Fruit fly (Drosophila melanogaster) whole organism, embryonic: ENCODE data around the gene CG13313.

ENCODE experiments used
- Atf3 ChIP-seq: fragments of 200-800 bp; sonication (Bioruptor generic); optimal IDR thresholded peaks from 3 replicates; lab custom pipeline; 2016; ENCODE audit warnings: missing biosample characterization, missing genetic modification characterization
- CG10267 ChIP-seq: fragments of 200-800 bp; sonication (Bioruptor generic); optimal IDR thresholded peaks from 2 replicates; lab custom pipeline; 2018; ENCODE audit warnings: missing biosample characterization, mild to moderate bottlenecking, missing genetic modification characterization, moderate library complexity
- CG10543 ChIP-seq: fragments of 200-800 bp; sonication (Bioruptor generic); optimal IDR thresholded peaks from 3 replicates; lab custom pipeline; 2017; ENCODE audit warnings: missing biosample characterization, mild to moderate bottlenecking, missing genetic modification characterization, moderate library complexity
- CG10654 ChIP-seq: fragments of 200-800 bp; sonication (Bioruptor generic); optimal IDR thresholded peaks from 2 replicates; lab custom pipeline; 2016; ENCODE audit warnings: missing biosample characterization, missing genetic modification characterization
- CG11093 ChIP-seq: fragments of 200-800 bp; sonication (Bioruptor generic); IDR thresholded peaks from 3 replicates; pipeline ENCODE4 v1.3.6; 2022; ENCODE audit warnings: missing biosample characterization, missing genetic modification characterization
- CG11247 ChIP-seq: fragments of 200-800 bp; sonication (Bioruptor generic); IDR thresholded peaks from 2 replicates; pipeline ENCODE4 v1.3.6; 2022; ENCODE audit warnings: missing biosample characterization, missing genetic modification characterization
- CG12391 ChIP-seq: fragments of 200-800 bp; sonication (Bioruptor generic); optimal IDR thresholded peaks from 3 replicates; lab custom pipeline; 2018; ENCODE audit warnings: missing biosample characterization, mild to moderate bottlenecking, missing genetic modification characterization, moderate library complexity
- CG2199 ChIP-seq: fragments of 200-800 bp; sonication (Bioruptor generic); IDR thresholded peaks from 3 replicates; pipeline ENCODE4 v1.3.6; 2022; ENCODE audit warnings: missing biosample characterization, missing genetic modification characterization
- CG3163 ChIP-seq: fragments of 200-800 bp; sonication (Bioruptor generic); optimal IDR thresholded peaks from 3 replicates; lab custom pipeline; 2016; ENCODE audit warnings: missing biosample characterization, missing genetic modification characterization
- CG4282 ChIP-seq: fragments of 200-800 bp; sonication (Bioruptor generic); optimal IDR thresholded peaks from 2 replicates; lab custom pipeline; 2016; ENCODE audit warnings: missing biosample characterization, missing genetic modification characterization
- CG4328 ChIP-seq: fragments of 200-800 bp; sonication (Bioruptor generic); optimal IDR thresholded peaks from 3 replicates; lab custom pipeline; 2017; ENCODE audit warnings: missing biosample characterization, missing genetic modification reagents, missing genetic modification characterization
- CG4730 ChIP-seq: fragments of 200-800 bp; sonication (Bioruptor generic); IDR thresholded peaks from 2 replicates; pipeline ENCODE4 v1.3.6; 2022; ENCODE audit warnings: missing biosample characterization, missing genetic modification characterization
- CG4820 ChIP-seq: fragments of 200-800 bp; sonication (Bioruptor generic); optimal IDR thresholded peaks from 3 replicates; lab custom pipeline; 2016; ENCODE audit warnings: missing biosample characterization, missing genetic modification characterization
- CG7271 ChIP-seq: fragments of 200-800 bp; sonication (Bioruptor generic); optimal IDR thresholded peaks from 2 replicates; lab custom pipeline; 2018; ENCODE audit warnings: missing biosample characterization, mild to moderate bottlenecking, missing genetic modification characterization, moderate library complexity
- CG7372 ChIP-seq: fragments of 200-800 bp; sonication (Bioruptor generic); IDR thresholded peaks from 2 replicates; pipeline ENCODE4 v1.3.6; 2022; ENCODE audit warnings: missing biosample characterization, missing genetic modification characterization
- CG8089 ChIP-seq: fragments of 200-800 bp; sonication (Bioruptor generic); optimal IDR thresholded peaks from 3 replicates; lab custom pipeline; 2016; ENCODE audit warnings: missing biosample characterization, missing genetic modification characterization
- Chrac-16 ChIP-seq: fragments of 200-800 bp; sonication (Bioruptor generic); optimal IDR thresholded peaks from 3 replicates; lab custom pipeline; 2016; ENCODE audit warnings: missing biosample characterization, missing genetic modification characterization
- CkIIα-i1 ChIP-seq: fragments of 200-800 bp; sonication (Bioruptor generic); IDR thresholded peaks from 2 replicates; pipeline ENCODE4 v1.3.6; 2022; ENCODE audit warnings: missing biosample characterization, missing genetic modification characterization
- Dek ChIP-seq: fragments of 200-800 bp; sonication (Bioruptor generic); optimal IDR thresholded peaks from 3 replicates; lab custom pipeline; 2019; ENCODE audit warnings: missing biosample characterization, mild to moderate bottlenecking, missing genetic modification characterization, moderate library complexity
- Dfd ChIP-seq, 2 experiments: fragments of >200 bp; optimal IDR thresholded peaks; 2 replicates each; lab custom pipeline; 2017; ENCODE audit warnings: missing biosample characterization in 2 of 2, missing genetic modification characterization in 2 of 2
- E2f2 ChIP-seq: fragments of 200-800 bp; sonication (Bioruptor generic); IDR thresholded peaks from 2 replicates; pipeline ENCODE4 v1.3.6; 2022; ENCODE audit warnings: missing biosample characterization, missing genetic modification characterization
- Eip74EF ChIP-seq, 2 experiments: fragments of 200-800 bp in 1 of 2; fragments of >200 bp in 1 of 2; sonication (Bioruptor generic) in 1 of 2; optimal IDR thresholded peaks; 2 replicates each; lab custom pipeline; 2017 to 2019; ENCODE audit warnings: missing biosample characterization in 2 of 2, missing genetic modification characterization in 2 of 2, mild to moderate bottlenecking in 1 of 2, moderate library complexity in 1 of 2
- Fer3 ChIP-seq: fragments of 200-800 bp; sonication (Bioruptor generic); optimal IDR thresholded peaks from 2 replicates; lab custom pipeline; 2018; ENCODE audit warnings: missing biosample characterization, mild to moderate bottlenecking, missing genetic modification characterization, moderate library complexity
- Mad ChIP-seq: fragments of 200-800 bp; sonication (Bioruptor generic); optimal IDR thresholded peaks from 2 replicates; lab custom pipeline; 2016; ENCODE audit warnings: missing biosample characterization, missing genetic modification characterization
- Mrtf ChIP-seq: fragments of 200-800 bp; sonication (Bioruptor generic); IDR thresholded peaks from 3 replicates; pipeline ENCODE4 v1.3.6; 2022; ENCODE audit warnings: missing biosample characterization, missing genetic modification characterization
- NK7.1 ChIP-seq: fragments of 200-800 bp; sonication (Bioruptor generic); optimal IDR thresholded peaks from 3 replicates; lab custom pipeline; 2016; ENCODE audit warnings: missing biosample characterization, missing genetic modification characterization
- Oli ChIP-seq: fragments of 200-800 bp; sonication (Bioruptor generic); optimal IDR thresholded peaks from 2 replicates; lab custom pipeline; 2018; ENCODE audit warnings: missing biosample characterization, mild to moderate bottlenecking, missing genetic modification characterization, moderate library complexity
- Side ChIP-seq: fragments of 200-800 bp; sonication (Bioruptor generic); optimal IDR thresholded peaks from 2 replicates; lab custom pipeline; 2016; ENCODE audit warnings: missing biosample characterization, missing genetic modification characterization
- TFAM ChIP-seq: fragments of 200-800 bp; sonication (Bioruptor generic); optimal IDR thresholded peaks from 2 replicates; lab custom pipeline; 2017; ENCODE audit warnings: missing biosample characterization, missing genetic modification characterization, inconsistent platforms
- Trl ChIP-seq, 3 experiments: fragments of >200 bp in 2 of 3; fragments of 200-800 bp in 1 of 3; sonication (Bioruptor generic) in 1 of 3; optimal IDR thresholded peaks; 2 replicates in 1 of 3; 3 replicates in 2 of 3; lab custom pipeline; 2016 to 2017; ENCODE audit warnings: missing biosample characterization in 1 of 3, missing genetic modification characterization in 1 of 3
- ab ChIP-seq: fragments of 200-800 bp; sonication (Bioruptor generic); optimal IDR thresholded peaks from 2 replicates; lab custom pipeline; 2016; ENCODE audit warnings: missing biosample characterization, missing genetic modification characterization
- btn ChIP-seq: fragments of 200-800 bp; sonication (Bioruptor generic); optimal IDR thresholded peaks from 2 replicates; lab custom pipeline; 2016; ENCODE audit warnings: missing biosample characterization, missing genetic modification characterization
- cato ChIP-seq: fragments of 200-800 bp; sonication (Bioruptor generic); optimal IDR thresholded peaks from 2 replicates; lab custom pipeline; 2016; ENCODE audit warnings: missing biosample characterization, missing genetic modification characterization, borderline replicate concordance
- chif ChIP-seq, 2 experiments: fragments of 200-800 bp; sonication (Bioruptor generic); optimal IDR thresholded peaks; 3 replicates each; lab custom pipeline; 2016; ENCODE audit warnings: missing biosample characterization in 2 of 2, missing genetic modification characterization in 2 of 2
- chm ChIP-seq: fragments of 200-800 bp; sonication (Bioruptor generic); IDR thresholded peaks from 2 replicates; pipeline ENCODE4 v1.3.6; 2022; ENCODE audit warnings: missing biosample characterization, missing genetic modification characterization
- gcm2 ChIP-seq: fragments of 200-800 bp; sonication (Bioruptor generic); optimal IDR thresholded peaks from 2 replicates; lab custom pipeline; 2016; ENCODE audit warnings: missing biosample characterization, missing genetic modification characterization
- gfzf ChIP-seq: fragments of 200-800 bp; sonication (Bioruptor generic); optimal IDR thresholded peaks from 2 replicates; lab custom pipeline; 2016; ENCODE audit warnings: missing biosample characterization, mild to moderate bottlenecking, missing genetic modification characterization, moderate library complexity
- jumu ChIP-seq: fragments of 200-800 bp; sonication (Bioruptor generic); optimal IDR thresholded peaks from 3 replicates; lab custom pipeline; 2016; ENCODE audit warnings: missing biosample characterization, missing genetic modification characterization
- kay ChIP-seq: fragments of 200-800 bp; sonication (Bioruptor generic); optimal IDR thresholded peaks from 2 replicates; lab custom pipeline; 2016; ENCODE audit warnings: missing biosample characterization, missing genetic modification characterization
- lbe ChIP-seq: fragments of 200-800 bp; sonication (Bioruptor generic); optimal IDR thresholded peaks from 2 replicates; lab custom pipeline; 2016; ENCODE audit warnings: missing biosample characterization, mild to moderate bottlenecking, missing genetic modification characterization
- nerfin-2 ChIP-seq: fragments of 200-800 bp; sonication (Bioruptor generic); IDR thresholded peaks from 2 replicates; pipeline ENCODE4 v1.3.6; 2022; ENCODE audit warnings: missing biosample characterization, missing genetic modification characterization; ENCODE audit not compliant: partially characterized antibody
- nmo ChIP-seq: fragments of 200-800 bp; sonication (Bioruptor generic); optimal IDR thresholded peaks from 2 replicates; lab custom pipeline; 2018; ENCODE audit warnings: missing biosample characterization, mild to moderate bottlenecking, missing genetic modification characterization, moderate library complexity
- nom ChIP-seq: fragments of 200-800 bp; sonication (Bioruptor generic); optimal IDR thresholded peaks from 2 replicates; lab custom pipeline; 2017; ENCODE audit warnings: missing biosample characterization, missing genetic modification characterization, mild to moderate bottlenecking, moderate library complexity, missing genetic modification reagents
- pb ChIP-seq: fragments of 200-800 bp; sonication (Bioruptor generic); optimal IDR thresholded peaks from 3 replicates; lab custom pipeline; 2016; ENCODE audit warnings: missing biosample characterization, missing genetic modification characterization
- pros ChIP-seq: fragments of 200-800 bp; sonication (Bioruptor generic); optimal IDR thresholded peaks from 3 replicates; lab custom pipeline; 2019; ENCODE audit warnings: missing biosample characterization, mild to moderate bottlenecking, missing genetic modification characterization, moderate library complexity
- sob ChIP-seq: fragments of 200-800 bp; sonication (Bioruptor generic); IDR thresholded peaks from 2 replicates; pipeline ENCODE4 v1.3.6; 2022; ENCODE audit warnings: missing biosample characterization, missing genetic modification characterization
- ssp ChIP-seq: fragments of 200-800 bp; sonication (Bioruptor generic); IDR thresholded peaks from 2 replicates; pipeline ENCODE4 v1.3.6; 2022; ENCODE audit warnings: missing biosample characterization, missing genetic modification characterization
- trem ChIP-seq: fragments of 200-800 bp; optimal IDR thresholded peaks from 3 replicates; lab custom pipeline; 2019; ENCODE audit warnings: missing biosample characterization, mild to moderate bottlenecking, missing genetic modification characterization, moderate library complexity
- ttk ChIP-seq: fragments of 200-800 bp; sonication (Bioruptor generic); IDR thresholded peaks from 2 replicates; pipeline ENCODE4 v2.1.2; 2022; ENCODE audit warnings: missing biosample characterization, missing genetic modification characterization
- zf30C ChIP-seq: fragments of 200-800 bp; sonication (Bioruptor generic); optimal IDR thresholded peaks from 3 replicates; lab custom pipeline; 2018; ENCODE audit warnings: missing biosample characterization, mild to moderate bottlenecking, missing genetic modification characterization

Gene CG13313

dm6 chr3L:8985848-8986320, 27.2 kb downstream of the CG13313 start, which contains the start of gene Galk (continued):
- TF ChIP-seq Atf3 (GFP tag; lab: Kevin White, UChicago) (peak; percentile 5), Mad (GFP tag; lab: Kevin White, UChicago) (no peak), CG7271 (tag; lab: Kevin White, UChicago) (no peak), TFAM (GFP tag; lab: Kevin White, UChicago) (no peak), gcm2 (GFP tag; lab: Kevin White, UChicago) (no peak), lbe (GFP tag; lab: Kevin White, UChicago) (no peak), CG2199 (GFP tag; lab: Robert Waterston, UW) (peak; percentile 34; the same call in 1 of the 3 replicates), CG8089 (GFP tag; lab: Kevin White, UChicago) (no peak), zf30C (GFP tag; lab: Kevin White, UChicago) (no peak), btn (GFP tag; lab: Kevin White, UChicago) (no peak), CG4730 (peak; percentile 52; the same call in 1 of the 2 replicates), jumu (peak; percentile 30), Eip74EF (GFP tag; optimal IDR thresholded peaks at IDR 0.05; lab: Kevin White, UChicago) (peak in 1 of 2 experiments; percentile 21), E2f2 (GFP tag; lab: Robert Waterston, UW) (no peak), Dfd (GFP tag; optimal IDR thresholded peaks at IDR 0.05; lab: Kevin White, UChicago) (no peak), Mrtf (peak; percentile 52; the same call in 1 of the 3 replicates), CG11093 (no peak), CG10267 (no peak), cato (GFP tag; lab: Kevin White, UChicago) (no peak), ssp (GFP tag; lab: Robert Waterston, UW) (peak; percentile 26; the same call in 1 of the 2 replicates), Side (GFP tag; lab: Kevin White, UChicago) (peak; percentile 66), CkIIα-i1 (GFP tag; lab: Robert Waterston, UW) (no peak), pb (no peak), CG7372 (GFP tag; lab: Robert Waterston, UW) (peak; percentile 54), chif (GFP tag; optimal IDR thresholded peaks at IDR 0.05; lab: Kevin White, UChicago) (peak in 1 of 2 experiments; percentile 4), ttk (peak; percentile 36; the same call in 1 of the 2 replicates), Fer3 (tag; lab: Kevin White, UChicago) (peak; percentile 67), pros (no peak), CG12391 (tag; lab: Kevin White, UChicago) (peak; percentile 42), Chrac-16 (peak; percentile 53), gfzf (GFP tag; lab: Kevin White, UChicago) (no peak), CG4328 (GFP tag; lab: Kevin White, UChicago) (peak; percentile 58), NK7.1 (no peak), nerfin-2 (GFP tag; lab: Robert Waterston, UW) (no peak), nmo (GFP tag; lab: Kevin White, UChicago) (no peak), CG10543 (GFP tag; lab: Kevin White, UChicago) (peak; percentile 81), chm (0 out of 2 replicates have a peak, but pooled peaks have one; percentile 60), Dek (tag; lab: Kevin White, UChicago) (peak; percentile 43), CG4282 (GFP tag; lab: Kevin White, UChicago) (peak; percentile 72), CG10654 (GFP tag; lab: Kevin White, UChicago) (peak; percentile 22), CG11247 (GFP tag; lab: Robert Waterston, UW) (peak; percentile 72), kay (no peak), Trl (optimal IDR thresholded peaks at IDR 0.05; lab: Kevin White, UChicago) (no peak), Trl (GFP tag; optimal IDR thresholded peaks at IDR 0.05; lab: Kevin White, UChicago) (peak; percentile 43), CG4820 (GFP tag; lab: Kevin White, UChicago) (peak; percentile 39), ab (GFP tag; lab: Kevin White, UChicago) (no peak), trem (tag; lab: Kevin White, UChicago) (no peak), Oli (tag; lab: Kevin White, UChicago) (no peak), sob (GFP tag; lab: Robert Waterston, UW) (peak; percentile 78), nom (GFP tag; lab: Kevin White, UChicago) (peak; percentile 39), CG3163 (peak; percentile 5)
